Fruit fly (Drosophila melanogaster): ENCODE measurements around the gene dj-1beta.

DNA sequence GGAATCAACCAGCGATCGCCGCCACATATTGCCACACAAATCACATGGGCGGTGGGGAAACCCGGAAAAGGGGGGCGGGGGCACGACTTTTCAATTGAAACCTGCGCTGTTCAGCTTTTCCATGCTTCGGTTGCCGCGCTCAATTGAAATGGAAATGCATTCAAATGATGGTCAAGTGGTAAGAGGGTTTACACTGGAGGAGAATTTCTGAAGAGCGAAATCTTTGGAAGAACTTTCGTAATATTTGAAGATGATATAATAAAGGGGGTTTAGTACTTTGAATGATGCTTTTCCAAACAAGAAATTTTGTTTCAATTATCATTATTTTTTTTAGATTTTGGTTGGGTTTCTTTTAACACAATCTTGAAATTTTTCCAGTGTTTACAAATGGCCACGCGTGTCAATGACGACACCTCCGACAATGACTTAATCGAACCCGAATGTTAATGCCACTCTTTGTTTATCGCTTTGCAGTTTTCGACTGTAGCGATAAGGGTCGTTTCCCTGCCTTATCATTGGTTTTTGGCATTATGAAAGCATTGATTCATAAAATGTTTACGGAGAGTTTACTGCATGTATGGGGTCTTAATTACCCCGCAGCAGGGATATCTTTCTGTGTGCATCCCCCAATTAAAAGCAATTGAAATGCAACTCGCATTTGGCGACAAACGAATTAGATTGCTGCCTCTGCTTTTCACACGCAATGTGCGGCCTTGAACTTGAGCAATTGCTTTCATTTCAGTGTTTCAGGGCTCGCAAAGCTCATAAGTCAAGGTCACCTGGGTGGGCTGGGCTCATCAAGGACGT lies 5.7 kb downstream of the dj-1beta start:
- TF ChIP-seq Pif1A (GFP tag; optimal IDR thresholded peaks at IDR 0.05) (peak; percentile 13), Ets98B (GFP tag; IDR thresholded peaks at IDR 0.05) (peak; percentile 29; the same call in 1 of the 2 replicates), CG32121 (GFP tag; IDR thresholded peaks at IDR 0.05) (no peak), CG14655 (GFP tag; optimal IDR thresholded peaks at IDR 0.05) (peak; percentile 25), EcR (GFP tag; optimal IDR thresholded peaks at IDR 0.05) (no peak), CG4496 (GFP tag; IDR thresholded peaks at IDR 0.05) (no peak), gl (tag; optimal IDR thresholded peaks at IDR 0.05) (no peak), CG17806 (tag; optimal IDR thresholded peaks at IDR 0.05) (no peak), fd96Ca (GFP tag; IDR thresholded peaks at IDR 0.05) (no peak)
